Fruit fly (Drosophila melanogaster) whole organism, embryonic: ENCODE measurements around the gene CG15027.

Experiments used
- CG14710 ChIP-seq: fragments of 200-800 bp; sonication (Bioruptor generic); optimal IDR thresholded peaks from 3 replicates; lab custom pipeline; 2019; ENCODE audit warnings: missing biosample characterization, mild to moderate bottlenecking, missing genetic modification characterization, moderate library complexity
- CG15011 ChIP-seq: fragments of 200-800 bp; sonication (Bioruptor generic); optimal IDR thresholded peaks from 3 replicates; lab custom pipeline; 2018; ENCODE audit warnings: missing biosample characterization, mild to moderate bottlenecking, missing genetic modification characterization
- CG1529 ChIP-seq: fragments of 200-800 bp; sonication (Bioruptor generic); optimal IDR thresholded peaks from 3 replicates; lab custom pipeline; 2018; ENCODE audit warnings: missing biosample characterization, missing genetic modification characterization
- CG1647 ChIP-seq: fragments of 200-800 bp; sonication (Bioruptor generic); optimal IDR thresholded peaks from 3 replicates; lab custom pipeline; 2016; ENCODE audit warnings: missing biosample characterization, missing genetic modification characterization
- CG16815 ChIP-seq: fragments of 200-800 bp; sonication (Bioruptor generic); optimal IDR thresholded peaks from 3 replicates; lab custom pipeline; 2017; ENCODE audit warnings: missing biosample characterization, mild to moderate bottlenecking, missing genetic modification characterization
- CG17385 ChIP-seq: fragments of 200-800 bp; sonication (Bioruptor generic); optimal IDR thresholded peaks from 3 replicates; lab custom pipeline; 2018; ENCODE audit warnings: missing biosample characterization, mild to moderate bottlenecking, missing genetic modification characterization
- CG18011 ChIP-seq: fragments of 200-800 bp; sonication (Bioruptor generic); optimal IDR thresholded peaks from 2 replicates; lab custom pipeline; 2017; ENCODE audit warnings: missing biosample characterization, missing genetic modification characterization, mild to moderate bottlenecking, moderate library complexity, missing genotype
- CG18262 ChIP-seq: fragments of 200-800 bp; optimal IDR thresholded peaks from 3 replicates; lab custom pipeline; 2019; ENCODE audit warnings: missing biosample characterization, mild to moderate bottlenecking, missing genetic modification characterization, moderate library complexity
- CG1832 ChIP-seq: fragments of 200-800 bp; sonication (Bioruptor generic); optimal IDR thresholded peaks from 2 replicates; lab custom pipeline; 2017; ENCODE audit warnings: missing biosample characterization, mild to moderate bottlenecking, missing genetic modification characterization, inconsistent platforms
- CG18764 ChIP-seq: fragments of 200-800 bp; sonication (Bioruptor generic); optimal IDR thresholded peaks from 3 replicates; lab custom pipeline; 2016; ENCODE audit warnings: missing biosample characterization, missing genetic modification characterization
- CG2889 ChIP-seq: fragments of 200-800 bp; sonication (Bioruptor generic); IDR thresholded peaks from 3 replicates; pipeline ENCODE4 v1.3.6; 2022; ENCODE audit warnings: missing biosample characterization, missing genetic modification characterization
- CG31388 ChIP-seq: fragments of 200-800 bp; sonication (Bioruptor generic); optimal IDR thresholded peaks from 2 replicates; lab custom pipeline; 2016; ENCODE audit warnings: missing biosample characterization, missing genetic modification characterization
- CG32532 ChIP-seq: fragments of 200-800 bp; sonication (Bioruptor generic); IDR thresholded peaks from 2 replicates; pipeline ENCODE4 v1.3.6; 2022; ENCODE audit warnings: missing biosample characterization, missing genetic modification characterization
- CG33557 ChIP-seq: fragments of 200-800 bp; sonication (Bioruptor generic); optimal IDR thresholded peaks from 2 replicates; lab custom pipeline; 2019; ENCODE audit warnings: missing biosample characterization, mild to moderate bottlenecking, missing genetic modification characterization, moderate library complexity
- CG3407 ChIP-seq: fragments of 200-800 bp; sonication (Bioruptor generic); optimal IDR thresholded peaks from 2 replicates; lab custom pipeline; 2018; ENCODE audit warnings: missing biosample characterization, mild to moderate bottlenecking, missing genetic modification characterization
- CG3995 ChIP-seq: fragments of 200-800 bp; sonication (Bioruptor generic); optimal IDR thresholded peaks from 3 replicates; lab custom pipeline; 2016; ENCODE audit warnings: missing biosample characterization, missing genetic modification characterization
- CG5180 ChIP-seq: fragments of 200-800 bp; sonication (Bioruptor generic); optimal IDR thresholded peaks from 3 replicates; lab custom pipeline; 2017; ENCODE audit warnings: missing biosample characterization, missing genetic modification characterization, mild to moderate bottlenecking, moderate library complexity, missing genetic modification reagents
- CG6689 ChIP-seq: fragments of 200-800 bp; sonication (Bioruptor generic); IDR thresholded peaks from 2 replicates; pipeline ENCODE4 v1.3.6; 2022; ENCODE audit warnings: missing biosample characterization, missing genetic modification characterization
- CG6765 ChIP-seq: fragments of 200-800 bp; sonication (Bioruptor generic); optimal IDR thresholded peaks from 3 replicates; lab custom pipeline; 2017; ENCODE audit warnings: missing biosample characterization, mild to moderate bottlenecking, missing genetic modification characterization
- CG6854 ChIP-seq: fragments of 200-800 bp; sonication (Bioruptor generic); optimal IDR thresholded peaks from 3 replicates; lab custom pipeline; 2017; ENCODE audit warnings: missing biosample characterization, mild to moderate bottlenecking, missing genetic modification characterization
- CG8359 ChIP-seq: fragments of 200-800 bp; sonication (Bioruptor generic); optimal IDR thresholded peaks from 2 replicates; lab custom pipeline; 2017; ENCODE audit warnings: missing biosample characterization, mild to moderate bottlenecking, missing genetic modification characterization, borderline replicate concordance
- E2f1 ChIP-seq: fragments of 200-800 bp; sonication (Bioruptor generic); IDR thresholded peaks from 2 replicates; pipeline ENCODE4 v1.3.6; 2022; ENCODE audit warnings: missing biosample characterization, missing genetic modification characterization
- Ets97D ChIP-seq: fragments of 200-800 bp; sonication (Bioruptor generic); optimal IDR thresholded peaks from 3 replicates; lab custom pipeline; 2016; ENCODE audit warnings: missing biosample characterization, missing genetic modification characterization
- Fer3 ChIP-seq: fragments of 200-800 bp; sonication (Bioruptor generic); optimal IDR thresholded peaks from 2 replicates; lab custom pipeline; 2018; ENCODE audit warnings: missing biosample characterization, mild to moderate bottlenecking, missing genetic modification characterization, moderate library complexity
- MBD-R2 ChIP-seq: fragments of 200-800 bp; sonication (Bioruptor generic); IDR thresholded peaks from 2 replicates; pipeline ENCODE4 v1.3.6; 2022; ENCODE audit warnings: missing biosample characterization, missing genetic modification characterization
- Sin3A ChIP-seq: fragments of >200 bp; optimal IDR thresholded peaks from 2 replicates; lab custom pipeline; 2018
- Stat92E ChIP-seq, 3 experiments: fragments of >200 bp in 2 of 3; fragments of 200-800 bp in 1 of 3; sonication (Bioruptor generic) in 1 of 3; optimal IDR thresholded peaks; 2 replicates each; lab custom pipeline; 2017 to 2019; ENCODE audit warnings: missing biosample characterization in 3 of 3, missing genetic modification characterization in 3 of 3, mild to moderate bottlenecking in 1 of 3, moderate library complexity in 1 of 3
- abd-A ChIP-seq: fragments of 200-800 bp; sonication (Bioruptor generic); optimal IDR thresholded peaks from 3 replicates; lab custom pipeline; 2019; ENCODE audit warnings: missing biosample characterization, mild to moderate bottlenecking, missing genetic modification characterization, moderate library complexity
- crol ChIP-seq: fragments of 200-800 bp; sonication (Bioruptor generic); IDR thresholded peaks from 2 replicates; pipeline ENCODE4 v1.3.6; 2022; ENCODE audit warnings: missing biosample characterization, missing genetic modification characterization
- dan ChIP-seq: fragments of 200-800 bp; sonication (Bioruptor generic); IDR thresholded peaks from 2 replicates; pipeline ENCODE4 v1.3.6; 2022; ENCODE audit warnings: missing biosample characterization, missing genetic modification characterization
- dm ChIP-seq: fragments of 200-800 bp; sonication (Bioruptor generic); optimal IDR thresholded peaks from 3 replicates; lab custom pipeline; 2016; ENCODE audit warnings: missing biosample characterization, missing genetic modification characterization
- gfzf ChIP-seq: fragments of 200-800 bp; sonication (Bioruptor generic); optimal IDR thresholded peaks from 2 replicates; lab custom pipeline; 2016; ENCODE audit warnings: missing biosample characterization, mild to moderate bottlenecking, missing genetic modification characterization, moderate library complexity
- hbn ChIP-seq: fragments of 200-800 bp; sonication (Bioruptor generic); IDR thresholded peaks from 2 replicates; pipeline ENCODE4 v1.3.6; 2022; ENCODE audit warnings: missing biosample characterization, missing genetic modification characterization; ENCODE audit not compliant: partially characterized antibody
- hkb ChIP-seq, 2 experiments: fragments of 200-800 bp in 1 of 2; fragments of >200 bp in 1 of 2; sonication (Bioruptor generic) in 1 of 2; IDR thresholded peaks in 1 of 2; optimal IDR thresholded peaks in 1 of 2; 2 replicates each; pipeline versions ENCODE4 v1.3.6 to Lab custom; 2017 to 2022; ENCODE audit warnings: missing biosample characterization in 1 of 2, missing genetic modification characterization in 1 of 2
- kay ChIP-seq: fragments of 200-800 bp; sonication (Bioruptor generic); optimal IDR thresholded peaks from 2 replicates; lab custom pipeline; 2016; ENCODE audit warnings: missing biosample characterization, missing genetic modification characterization
- nau ChIP-seq: fragments of 200-800 bp; sonication (Bioruptor generic); optimal IDR thresholded peaks from 3 replicates; lab custom pipeline; 2017; ENCODE audit warnings: missing biosample characterization, mild to moderate bottlenecking, missing genetic modification characterization, missing genetic modification reagents
- odd ChIP-seq: fragments of 200-800 bp; sonication (Bioruptor generic); optimal IDR thresholded peaks from 2 replicates; lab custom pipeline; 2017; ENCODE audit warnings: missing biosample characterization, mild to moderate bottlenecking, missing genetic modification characterization
- pan ChIP-seq, 4 experiments: fragments of >200 bp in 3 of 4; fragments of 200-800 bp in 1 of 4; sonication (Bioruptor generic) in 1 of 4; optimal IDR thresholded peaks in 3 of 4; IDR thresholded peaks in 1 of 4; 2 replicates each; pipeline versions ENCODE4 v1.3.6 to Lab custom; 2017 to 2022; ENCODE audit warnings: missing biosample characterization in 2 of 4, missing genetic modification characterization in 2 of 4, mixed read lengths in 1 of 4
- pnt ChIP-seq: fragments of 200-800 bp; sonication (Bioruptor generic); optimal IDR thresholded peaks from 3 replicates; lab custom pipeline; 2016; ENCODE audit warnings: missing biosample characterization, missing genetic modification characterization
- psq ChIP-seq: fragments of 200-800 bp; sonication (Bioruptor generic); optimal IDR thresholded peaks from 2 replicates; lab custom pipeline; 2017; ENCODE audit warnings: missing biosample characterization, missing genetic modification characterization
- row ChIP-seq: fragments of 200-800 bp; sonication (Bioruptor generic); IDR thresholded peaks from 3 replicates; pipeline ENCODE4 v1.3.6; 2022; ENCODE audit warnings: missing biosample characterization, missing genetic modification characterization
- sc ChIP-seq, 3 experiments: fragments of >200 bp in 2 of 3; fragments of 200-800 bp in 1 of 3; sonication (Bioruptor generic) in 1 of 3; optimal IDR thresholded peaks; 2 replicates in 2 of 3; 3 replicates in 1 of 3; lab custom pipeline; 2017; ENCODE audit warnings: mild to moderate bottlenecking in 1 of 3, missing biosample characterization in 1 of 3, missing genetic modification characterization in 1 of 3, missing genetic modification reagents in 1 of 3
- so ChIP-seq: fragments of 200-800 bp; sonication (Bioruptor generic); IDR thresholded peaks from 3 replicates; pipeline ENCODE4 v1.3.6; 2022; ENCODE audit warnings: missing biosample characterization, missing genetic modification characterization
- tap ChIP-seq: fragments of 200-800 bp; optimal IDR thresholded peaks from 3 replicates; lab custom pipeline; 2019; ENCODE audit warnings: missing biosample characterization, mild to moderate bottlenecking, missing genetic modification characterization, moderate library complexity
- tll ChIP-seq, 2 experiments: fragments of 200-800 bp in 1 of 2; fragments of >200 bp in 1 of 2; sonication (Bioruptor generic) in 1 of 2; optimal IDR thresholded peaks; 2 replicates each; lab custom pipeline; 2017 to 2019; ENCODE audit warnings: missing biosample characterization in 2 of 2, missing genetic modification characterization in 2 of 2, mild to moderate bottlenecking in 1 of 2, moderate library complexity in 1 of 2
- twi ChIP-seq: fragments of 200-800 bp; optimal IDR thresholded peaks from 2 replicates; lab custom pipeline; 2019; ENCODE audit warnings: missing biosample characterization, mild to moderate bottlenecking, missing genetic modification characterization, moderate library complexity

The CG15027 gene

DNA sequence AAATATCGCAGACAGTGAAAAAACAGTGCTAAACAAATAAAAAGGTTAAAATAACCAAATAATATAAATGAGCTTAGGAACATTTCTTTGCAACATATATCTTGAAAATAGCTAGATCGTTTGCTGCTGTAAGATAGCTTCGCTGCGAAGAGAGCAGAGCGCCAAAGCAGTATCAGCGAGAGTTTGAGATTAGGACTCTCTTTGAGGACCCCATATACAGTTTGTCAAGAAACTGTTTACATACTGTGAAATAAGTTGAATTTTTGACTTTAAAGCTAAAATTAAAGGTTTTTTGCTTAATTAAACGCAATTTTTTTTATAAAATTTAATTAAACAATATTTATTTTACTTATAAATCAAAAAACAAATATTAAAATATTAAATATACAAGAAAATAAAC is 9.0 kb downstream of the CG15027 start (continued):
- 0 out of 3 replicates have a peak, but pooled peaks have one; percentile 41 for TF ChIP-seq row (GFP tag; lab: Robert Waterston, UW)
- TF ChIP-seq CG32532 (GFP tag; lab: Robert Waterston, UW): peak; percentile 52; the same call in 1 of the 2 replicates

DNA sequence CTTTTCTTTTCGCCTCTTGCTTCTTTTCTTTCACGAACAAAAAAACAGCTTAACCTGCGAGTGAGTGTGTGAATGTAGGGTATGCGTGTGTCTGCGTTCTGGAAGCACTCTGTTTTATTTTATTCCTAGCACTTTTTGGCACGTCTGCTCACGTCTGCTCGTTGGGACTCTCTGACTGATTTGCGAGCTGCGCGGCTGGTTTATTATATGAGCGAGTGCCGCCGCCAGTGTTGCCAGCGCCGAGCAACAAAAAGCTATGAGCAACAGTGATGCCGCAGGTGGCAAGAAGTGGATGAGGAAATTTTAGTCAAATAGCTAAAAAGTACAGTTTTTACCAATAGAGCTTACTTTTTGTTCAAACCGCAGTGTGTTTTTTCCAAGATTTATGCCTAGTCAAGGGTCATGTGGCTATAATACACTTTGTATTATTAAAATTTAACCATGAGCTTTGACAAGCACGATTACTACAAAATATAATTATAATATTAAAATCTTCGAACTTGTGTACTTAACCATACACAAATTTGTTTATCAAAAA is 9.5 kb downstream of the CG15027 start, which contains the start of gene Lsd-2:
Gene Lsd-2, minus strand, starts transcription at position 183 of the 538 bp plus-strand sequence.
- TF ChIP-seq CG3995: no peak
- TF ChIP-seq dm (GFP tag; lab: Kevin White, UChicago): no peak
- TF ChIP-seq tap (tag; lab: Kevin White, UChicago): no peak
- no peak for TF ChIP-seq CG1832 (GFP tag; lab: Kevin White, UChicago)
- TF ChIP-seq odd (GFP tag; lab: Kevin White, UChicago): no peak
- no peak for TF ChIP-seq E2f1 (GFP tag; lab: Robert Waterston, UW)
- no peak for TF ChIP-seq CG17385
- TF ChIP-seq hkb (optimal IDR thresholded peaks at IDR 0.05; lab: Kevin White, UChicago): no peak
- TF ChIP-seq hkb (GFP tag; IDR thresholded peaks at IDR 0.05; lab: Robert Waterston, UW): peak; percentile 46; the same call in 1 of the 2 replicates
- no peak for TF ChIP-seq CG18011 (GFP tag; lab: Kevin White, UChicago)
- no peak for TF ChIP-seq Sin3A
- no peak for TF ChIP-seq tll (GFP tag; optimal IDR thresholded peaks at IDR 0.05; lab: Kevin White, UChicago)
- TF ChIP-seq hbn: no peak
- no peak for TF ChIP-seq CG5180 (GFP tag; lab: Kevin White, UChicago)
- no peak for TF ChIP-seq twi (tag; lab: Kevin White, UChicago)
- no peak for TF ChIP-seq CG6689 (GFP tag; lab: Robert Waterston, UW)
- no peak for TF ChIP-seq kay
- TF ChIP-seq CG18262 (tag; lab: Kevin White, UChicago): no peak
- no peak for TF ChIP-seq CG8359 (GFP tag; lab: Kevin White, UChicago)
- TF ChIP-seq Fer3: peak; percentile 3
- TF ChIP-seq so (GFP tag; lab: Robert Waterston, UW): no peak
- TF ChIP-seq crol: no peak
- no peak for TF ChIP-seq CG31388
- TF ChIP-seq CG1647 (GFP tag; lab: Kevin White, UChicago): peak; percentile 15
- TF ChIP-seq psq (GFP tag; lab: Kevin White, UChicago): peak; percentile 51
- no peak for TF ChIP-seq CG3407 (GFP tag; lab: Kevin White, UChicago)
- no peak for TF ChIP-seq CG33557 (GFP tag; lab: Kevin White, UChicago)
- TF ChIP-seq CG14710 (tag; lab: Kevin White, UChicago): peak; percentile 17
- no peak for TF ChIP-seq CG16815 (GFP tag; lab: Kevin White, UChicago)
- no peak for TF ChIP-seq pan (optimal IDR thresholded peaks at IDR 0.05; lab: Kevin White, UChicago)
- peak in 1 of 2 experiments; percentile 46 for TF ChIP-seq pan (GFP tag; optimal IDR thresholded peaks at IDR 0.05 in 1 of 2, IDR thresholded peaks at IDR 0.05 in 1 of 2)
- TF ChIP-seq CG6765 (GFP tag; lab: Kevin White, UChicago): no peak
- TF ChIP-seq abd-A (tag; lab: Kevin White, UChicago): peak; percentile 23
- TF ChIP-seq nau (GFP tag; lab: Kevin White, UChicago): no peak
- TF ChIP-seq dan (GFP tag; lab: Robert Waterston, UW): no peak
- TF ChIP-seq CG2889: no peak
- TF ChIP-seq Stat92E (GFP tag; optimal IDR thresholded peaks at IDR 0.05; lab: Kevin White, UChicago): no peak
- no peak for TF ChIP-seq sc (optimal IDR thresholded peaks at IDR 0.05; lab: Kevin White, UChicago)
- TF ChIP-seq sc (GFP tag; optimal IDR thresholded peaks at IDR 0.05; lab: Kevin White, UChicago): no peak
- TF ChIP-seq gfzf (GFP tag; lab: Kevin White, UChicago): no peak
- no peak for TF ChIP-seq CG18764
- TF ChIP-seq pnt (GFP tag; lab: Kevin White, UChicago): no peak
- no peak for TF ChIP-seq CG6854 (GFP tag; lab: Kevin White, UChicago)
- TF ChIP-seq MBD-R2 (GFP tag; lab: Robert Waterston, UW): no peak; the same call in 1 of the 2 replicates
- no peak for TF ChIP-seq CG15011
- TF ChIP-seq Ets97D (GFP tag; lab: Kevin White, UChicago): no peak
- TF ChIP-seq CG1529 (GFP tag; lab: Kevin White, UChicago): no peak
